Worm (Caenorhabditis elegans) whole organism, young adult: ENCODE results near the gene clec-161.
A peak's percentile ranks its signal among the peaks of the same experiment; 100 is the strongest.

ENCODE experiments used
- B0261.1 ChIP-seq: sonication (generic microtip); optimal IDR thresholded peaks from 2 replicates; lab custom pipeline; 2016; ENCODE audit warnings: mild to moderate bottlenecking, missing genetic modification characterization, moderate library complexity, missing compliant biosample characterization
- B0336.3 ChIP-seq: fragments of 200-800 bp; sonication (Bioruptor generic); IDR thresholded peaks from 2 replicates; pipeline ENCODE4 v1.3.6; 2022; ENCODE audit warnings: missing genetic modification characterization, missing compliant biosample characterization
- F52B5.7 ChIP-seq: sonication (generic microtip); optimal IDR thresholded peaks from 2 replicates; lab custom pipeline; 2016; ENCODE audit warnings: mild to moderate bottlenecking, missing genetic modification characterization, missing compliant biosample characterization
- F55B11.4 ChIP-seq: sonication (generic microtip); optimal IDR thresholded peaks from 2 replicates; lab custom pipeline; 2016; ENCODE audit warnings: missing compliant biosample characterization, missing genetic modification characterization, borderline replicate concordance; ENCODE audit not compliant: insufficient read depth
- K12H6.12 ChIP-seq: fragments of 200-800 bp; sonication (Bioruptor generic); optimal IDR thresholded peaks from 2 replicates; lab custom pipeline; 2018; ENCODE audit warnings: mild to moderate bottlenecking, missing genetic modification characterization, missing compliant biosample characterization
- Y53G8AR.9 ChIP-seq: fragments of 200-800 bp; sonication (Bioruptor generic); conservative IDR thresholded peaks from 2 replicates; pipeline ENCODE4 v1.3.6; 2022; ENCODE audit warnings: missing genetic modification reagents, missing genetic modification characterization, missing compliant biosample characterization
- Y56A3A.18 ChIP-seq: fragments of 200-800 bp; sonication (Bioruptor generic); IDR thresholded peaks from 2 replicates; pipeline ENCODE4 v1.3.6; 2022; ENCODE audit warnings: missing genetic modification reagents, missing genetic modification characterization, missing compliant biosample characterization
- Y67H2A.10 ChIP-seq: fragments of 200-800 bp; sonication (Bioruptor generic); conservative IDR thresholded peaks from 2 replicates; pipeline ENCODE4 v1.3.6; 2022; ENCODE audit warnings: missing genetic modification reagents, missing genetic modification characterization, missing compliant biosample characterization
- aptf-3 ChIP-seq: fragments of 200-800 bp; sonication (Bioruptor generic); IDR thresholded peaks from 2 replicates; pipeline ENCODE4 v1.3.6; 2022; ENCODE audit warnings: missing genetic modification characterization, missing compliant biosample characterization
- attf-6 ChIP-seq: fragments of 200-800 bp; sonication (Bioruptor generic); IDR thresholded peaks from 2 replicates; pipeline ENCODE4 v1.3.6; 2022; ENCODE audit warnings: missing genetic modification reagents, missing genetic modification characterization, missing compliant biosample characterization
- bed-1 ChIP-seq: fragments of 200-800 bp; sonication (Bioruptor generic); IDR thresholded peaks from 2 replicates; pipeline ENCODE4 v1.3.6; 2022; ENCODE audit warnings: missing genetic modification reagents, missing genetic modification characterization, missing compliant biosample characterization
- cebp-1 ChIP-seq, 2 experiments: fragments of 200-800 bp in 1 of 2; sonication (Bioruptor generic) in 1 of 2; sonication (generic microtip) in 1 of 2; IDR thresholded peaks in 1 of 2; optimal IDR thresholded peaks in 1 of 2; 2 replicates each; pipeline versions ENCODE4 v1.3.6 to Lab custom; 2017 to 2022; ENCODE audit warnings: missing compliant biosample characterization in 2 of 2, missing genetic modification characterization in 2 of 2, mild to moderate bottlenecking in 1 of 2, missing genetic modification reagents in 1 of 2, moderate library complexity in 1 of 2
- ceh-100 ChIP-seq: fragments of 200-800 bp; sonication (Bioruptor generic); IDR thresholded peaks from 2 replicates; pipeline ENCODE4 v1.3.6; 2022; ENCODE audit warnings: missing genetic modification reagents, missing genetic modification characterization, missing compliant biosample characterization
- chd-7 ChIP-seq: sonication (generic microtip); optimal IDR thresholded peaks from 2 replicates; lab custom pipeline; 2016; ENCODE audit warnings: mild to moderate bottlenecking, missing genetic modification characterization, moderate library complexity, missing compliant biosample characterization
- dox-1 ChIP-seq: fragments of 200-800 bp; sonication (Bioruptor generic); IDR thresholded peaks from 2 replicates; pipeline ENCODE4 v1.3.6; 2022; ENCODE audit warnings: missing genetic modification reagents, missing genetic modification characterization, missing compliant biosample characterization
- egl-18 ChIP-seq: fragments of 200-800 bp; sonication (Bioruptor generic); IDR thresholded peaks from 2 replicates; pipeline ENCODE4 v1.3.6; 2022; ENCODE audit warnings: missing genetic modification reagents, missing genetic modification characterization, missing compliant biosample characterization
- hrde-1 ChIP-seq: sonication (generic microtip); optimal IDR thresholded peaks from 2 replicates; lab custom pipeline; 2016; ENCODE audit warnings: missing genetic modification characterization, mild to moderate bottlenecking, missing compliant biosample characterization, moderate library complexity, missing genotype, missing genetic modification reagents, borderline replicate concordance
- lin-35 ChIP-seq, 3 experiments: fragments of 150-350 bp in 2 of 3; sonication (generic microtip) in 1 of 3; optimal IDR thresholded peaks; 2 replicates each; lab custom pipeline; 2014 to 2018; ENCODE audit warnings: missing biosample characterization in 3 of 3, missing genetic modification characterization in 3 of 3, missing genetic modification reagents in 3 of 3
- madf-8 ChIP-seq: fragments of 200-800 bp; sonication (Bioruptor generic); conservative IDR thresholded peaks from 2 replicates; pipeline ENCODE4 v1.3.6; 2022; ENCODE audit warnings: missing genetic modification reagents, missing genetic modification characterization, missing compliant biosample characterization
- nfya-1 ChIP-seq: sonication (generic microtip); optimal IDR thresholded peaks from 2 replicates; lab custom pipeline; 2017; ENCODE audit warnings: antibody characterized with exemption, missing compliant biosample characterization, missing genetic modification characterization, borderline replicate concordance; ENCODE audit not compliant: insufficient read depth
- nfyb-1 ChIP-seq: fragments of 200-800 bp; sonication (Bioruptor generic); IDR thresholded peaks from 2 replicates; pipeline ENCODE4 v1.3.6; 2022; ENCODE audit warnings: missing genetic modification reagents, missing genetic modification characterization, missing compliant biosample characterization
- nhr-80 ChIP-seq: sonication (generic microtip); optimal IDR thresholded peaks from 2 replicates; lab custom pipeline; 2016; ENCODE audit warnings: missing genetic modification characterization, missing compliant biosample characterization
- repo-1 ChIP-seq: sonication (generic microtip); optimal IDR thresholded peaks from 2 replicates; lab custom pipeline; 2017; ENCODE audit warnings: mild to moderate bottlenecking, missing genetic modification characterization, missing compliant biosample characterization
- rpc-1 ChIP-seq, 2 experiments: fragments of 150-350 bp in 1 of 2; sonication (generic microtip) in 1 of 2; optimal IDR thresholded peaks; 2 replicates each; lab custom pipeline; 2014 to 2018; ENCODE audit warnings: missing biosample characterization in 1 of 2, missing genetic modification characterization in 1 of 2, missing genetic modification reagents in 1 of 2, missing genotype in 1 of 2
- snpc-1.1 ChIP-seq: sonication (generic microtip); optimal IDR thresholded peaks from 2 replicates; lab custom pipeline; 2017; ENCODE audit warnings: missing genetic modification characterization, mild to moderate bottlenecking, missing compliant biosample characterization, antibody characterized with exemption, moderate library complexity, missing genotype, missing genetic modification reagents; ENCODE audit not compliant: insufficient read depth
- snpc-3.4 ChIP-seq: sonication (generic microtip); optimal IDR thresholded peaks from 2 replicates; lab custom pipeline; 2017; ENCODE audit warnings: missing genetic modification characterization, mild to moderate bottlenecking, missing compliant biosample characterization, antibody characterized with exemption, moderate library complexity, missing genotype, missing genetic modification reagents
- somi-1 ChIP-seq: fragments of 200-800 bp; sonication (Bioruptor generic); optimal IDR thresholded peaks from 2 replicates; lab custom pipeline; 2018; ENCODE audit warnings: mild to moderate bottlenecking, missing genetic modification characterization, missing compliant biosample characterization
- tbp1 ChIP-seq: fragments of 200-800 bp; sonication (Bioruptor generic); optimal IDR thresholded peaks from 2 replicates; lab custom pipeline; 2018; ENCODE audit warnings: mild to moderate bottlenecking, missing genetic modification characterization, missing compliant biosample characterization
- unc-62 ChIP-seq: fragments of 150-350 bp; optimal IDR thresholded peaks from 2 replicates; lab custom pipeline; 2014; ENCODE audit warnings: missing biosample characterization, missing genetic modification reagents, missing genetic modification characterization
- zfh-2 ChIP-seq: fragments of 200-800 bp; sonication (Bioruptor generic); conservative IDR thresholded peaks from 2 replicates; pipeline ENCODE4 v1.3.6; 2022; ENCODE audit warnings: missing genetic modification reagents, missing genetic modification characterization, missing compliant biosample characterization
- ztf-18 ChIP-seq: sonication (generic microtip); optimal IDR thresholded peaks from 2 replicates; lab custom pipeline; 2016; ENCODE audit warnings: missing genotype, mild to moderate bottlenecking, missing genetic modification characterization, missing compliant biosample characterization
- ztf-26 ChIP-seq: sonication (generic microtip); optimal IDR thresholded peaks from 2 replicates; lab custom pipeline; 2017; ENCODE audit warnings: missing genetic modification characterization, missing compliant biosample characterization
- ztf-28 ChIP-seq: fragments of 200-800 bp; sonication (Bioruptor generic); IDR thresholded peaks from 2 replicates; pipeline ENCODE4 v1.3.6; 2022; ENCODE audit warnings: missing genetic modification reagents, missing genetic modification characterization, missing compliant biosample characterization
- ztf-3 ChIP-seq: fragments of 200-800 bp; sonication (Bioruptor generic); optimal IDR thresholded peaks from 2 replicates; lab custom pipeline; 2018; ENCODE audit warnings: mild to moderate bottlenecking, missing genetic modification characterization, missing compliant biosample characterization

The clec-161 gene

DNA sequence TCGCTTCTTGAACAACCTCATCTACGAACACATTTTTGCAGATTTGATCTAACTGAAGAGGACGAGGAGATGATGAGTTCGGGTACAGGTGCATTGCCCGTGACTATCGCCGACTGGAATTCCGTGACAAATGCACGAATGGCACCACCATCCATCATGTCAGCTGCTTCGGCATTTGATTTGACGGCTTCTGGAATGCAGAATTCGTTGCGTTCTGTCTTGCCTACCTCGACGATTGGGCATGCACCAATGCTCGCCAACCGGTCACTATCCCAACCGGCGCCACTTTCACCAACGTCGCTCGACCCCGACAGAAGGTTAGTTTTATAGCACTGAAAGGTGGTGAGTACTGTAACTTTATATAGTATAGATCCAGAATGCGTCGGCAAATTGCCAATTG lies 14.9 kb upstream of the clec-161 start:
- TF ChIP-seq F52B5.7 (peak; percentile 47), bed-1 (no peak), attf-6 (no peak), ztf-28 (GFP tag; lab: Robert Waterston, UW) (0 out of 2 replicates have a peak, but pooled peaks have one; percentile 47), zfh-2 (GFP tag; lab: Robert Waterston, UW) (peak; percentile 46; the same call in 1 of the 2 replicates), ztf-3 (GFP tag; lab: Kevin White, UChicago) (no peak), K12H6.12 (tag; lab: Kevin White, UChicago) (peak; percentile 2), aptf-3 (GFP tag; lab: Robert Waterston, UW) (no peak), somi-1 (no peak), dox-1 (GFP tag; lab: Robert Waterston, UW) (peak; percentile 21; the same call in 1 of the 2 replicates), ztf-26 (tag; lab: Kevin White, UChicago) (no peak), snpc-1.1 (tag; lab: Kevin White, UChicago) (no peak), repo-1 (tag; lab: Kevin White, UChicago) (peak; percentile 59), B0261.1 (tag; lab: Kevin White, UChicago) (no peak)

DNA sequence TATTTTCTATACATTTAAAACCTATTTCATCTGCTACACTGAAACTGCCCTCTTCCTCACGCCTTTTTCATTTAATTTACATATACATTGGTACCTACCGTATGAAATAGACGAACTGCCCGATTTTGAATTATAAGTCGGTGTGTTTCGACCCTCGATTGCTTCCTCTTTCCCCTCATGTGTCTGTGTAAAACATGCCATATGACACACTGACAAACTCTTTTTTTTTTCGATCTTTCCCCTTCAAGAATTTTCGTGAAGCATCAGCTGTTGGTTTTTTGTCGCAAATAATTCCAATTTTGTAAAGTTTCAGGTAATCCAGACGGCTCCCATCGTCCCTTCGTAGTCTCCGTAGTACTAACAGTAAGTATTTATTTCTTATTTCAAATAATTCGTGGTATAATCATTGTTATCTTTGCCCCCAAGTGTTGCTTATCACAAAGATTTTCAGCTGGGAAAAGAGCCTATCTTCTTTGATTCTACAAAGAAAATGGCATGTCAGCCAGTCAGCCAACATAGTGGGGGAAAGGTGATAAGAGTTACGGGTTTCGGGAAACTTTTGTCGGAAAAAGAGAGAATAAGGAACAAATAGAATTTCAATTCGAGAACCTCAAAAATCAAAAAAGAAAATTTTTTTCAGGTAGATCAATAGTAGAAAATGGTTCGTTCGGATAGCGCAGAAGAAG lies 13.4 kb upstream of the clec-161 start:
- no peak for TF ChIP-seq rpc-1 (optimal IDR thresholded peaks at IDR 0.05; lab: Kevin White, UChicago)
- TF ChIP-seq rpc-1 (tag; optimal IDR thresholded peaks at IDR 0.05; lab: Kevin White, UChicago), result no peak
- no peak for TF ChIP-seq ztf-18
- no peak for TF ChIP-seq unc-62 (GFP tag; lab: Kevin White, UChicago)
- TF ChIP-seq hrde-1 (tag; lab: Kevin White, UChicago), result no peak
- no peak for TF ChIP-seq F55B11.4 (tag; lab: Kevin White, UChicago)
- peak; percentile 81 for TF ChIP-seq nhr-80 (tag; lab: Kevin White, UChicago)
- TF ChIP-seq Y67H2A.10 (GFP tag; lab: Robert Waterston, UW), result no peak
- TF ChIP-seq ceh-100, result no peak
- 0 out of 2 replicates have a peak, but pooled peaks have one; percentile 19 for TF ChIP-seq nfyb-1 (GFP tag; lab: Robert Waterston, UW)
- no peak for TF ChIP-seq madf-8
- TF ChIP-seq nfya-1 (tag; lab: Kevin White, UChicago), result no peak
- TF ChIP-seq lin-35 (GFP tag; optimal IDR thresholded peaks at IDR 0.05; lab: Kevin White, UChicago), result peak in 1 of 3 experiments; percentile 4
- peak; percentile 4 for TF ChIP-seq tbp1 (GFP tag; lab: Kevin White, UChicago)
- no peak for TF ChIP-seq cebp-1 (GFP tag; IDR thresholded peaks at IDR 0.05; lab: Robert Waterston, UW)
- peak; percentile 12 for TF ChIP-seq cebp-1 (tag; optimal IDR thresholded peaks at IDR 0.05; lab: Kevin White, UChicago)
- TF ChIP-seq ztf-26 (tag; lab: Kevin White, UChicago), result no peak
- no peak for TF ChIP-seq chd-7 (tag; lab: Kevin White, UChicago)
- TF ChIP-seq B0336.3 (GFP tag; lab: Robert Waterston, UW), result 0 out of 2 replicates have a peak, but pooled peaks have one; percentile 12
- no peak for TF ChIP-seq snpc-3.4 (tag; lab: Kevin White, UChicago)
- TF ChIP-seq egl-18 (GFP tag; lab: Robert Waterston, UW), result no peak
- 0 out of 2 replicates have a peak, but pooled peaks have one; percentile 23 for TF ChIP-seq Y56A3A.18
- no peak for TF ChIP-seq Y53G8AR.9 (GFP tag; lab: Robert Waterston, UW)
